Worm (Caenorhabditis elegans) whole organism, early embryonic: Measurements from ENCODE around the gene R07E5.19.

Experiments
- B0310.2 ChIP-seq: sonication (generic microtip); optimal IDR thresholded peaks from 2 replicates; lab custom pipeline; 2016; ENCODE audit warnings: mild to moderate bottlenecking, missing genetic modification characterization, missing compliant biosample characterization
- aly-1 ChIP-seq: sonication (generic microtip); optimal IDR thresholded peaks from 2 replicates; lab custom pipeline; 2016; ENCODE audit warnings: missing genetic modification characterization, missing compliant biosample characterization
- ama-1 ChIP-seq: fragments of 150-350 bp; optimal IDR thresholded peaks from 2 replicates; lab custom pipeline; 2014
- hnd-1 ChIP-seq: sonication (generic microtip); optimal IDR thresholded peaks from 2 replicates; lab custom pipeline; 2016; ENCODE audit warnings: missing genetic modification characterization, missing compliant biosample characterization
- sea-1 ChIP-seq: fragments of 200-800 bp; sonication (Bioruptor generic); conservative IDR thresholded peaks from 2 replicates; pipeline ENCODE4 v1.3.6; 2022; ENCODE audit warnings: missing genetic modification characterization, missing compliant biosample characterization
- tra-4 ChIP-seq: sonication (generic microtip); optimal IDR thresholded peaks from 2 replicates; lab custom pipeline; 2017; ENCODE audit warnings: missing genetic modification characterization, missing compliant biosample characterization

DNA sequence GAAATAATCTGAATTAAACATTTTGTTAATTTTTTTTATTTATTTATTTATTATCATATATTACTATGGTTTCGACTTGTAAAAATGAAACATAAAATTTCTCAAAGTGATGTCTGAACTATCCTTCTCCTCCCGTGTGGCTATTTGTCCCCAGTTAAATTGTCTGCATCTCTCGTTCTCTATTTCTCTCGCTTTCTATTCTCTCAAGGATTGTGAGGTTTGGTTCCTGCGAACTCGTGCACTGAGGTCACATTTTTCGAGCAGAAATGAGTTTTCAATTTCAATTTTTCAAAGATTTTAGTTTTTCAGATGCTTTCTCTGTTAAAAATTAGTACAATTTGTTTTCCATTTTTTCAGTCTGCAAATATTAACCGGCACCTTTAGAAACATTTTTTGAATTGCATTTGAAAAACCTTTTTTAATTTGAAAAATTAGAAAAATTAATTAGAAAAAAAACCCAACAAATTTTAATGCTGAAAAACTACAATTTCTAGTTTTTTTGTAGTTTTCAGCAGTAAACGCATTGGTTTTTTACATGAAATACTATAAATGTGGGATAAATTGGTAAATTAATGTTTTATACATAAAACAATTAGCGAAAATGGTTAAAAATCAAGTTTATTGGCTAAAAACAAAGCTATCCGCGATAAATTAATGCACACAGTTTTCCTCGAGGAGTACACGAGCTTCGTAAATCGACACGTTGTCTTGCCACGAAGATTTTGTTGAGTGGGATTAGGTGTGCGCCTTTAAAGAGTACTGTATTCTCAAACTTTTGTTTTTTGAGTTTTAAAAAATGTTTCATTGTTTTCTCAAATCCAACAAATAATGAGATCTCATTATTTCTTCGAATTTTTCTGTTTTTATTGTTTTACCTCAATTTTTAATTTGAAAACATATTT, 5.5 kb downstream of the R07E5.19 start:
- TF ChIP-seq ama-1 (lab: Kevin White, UChicago): no peak
- TF ChIP-seq hnd-1 (tag; lab: Kevin White, UChicago): no peak
- no peak for TF ChIP-seq aly-1 (tag; lab: Kevin White, UChicago)
- TF ChIP-seq B0310.2: no peak
- no peak for TF ChIP-seq sea-1 (GFP tag; lab: Robert Waterston, UW)
- TF ChIP-seq tra-4 (tag; lab: Kevin White, UChicago): no peak
